Worm (Caenorhabditis elegans): ENCODE measurements around the gene fbxa-116.

The fbxa-116 gene

ce11 chrV:20192102-20192880 lies 3.6 kb upstream of the fbxa-116 start, which contains the start of the genes fbxa-115 and Y113G7B.27:
Gene fbxa-115 (minus strand): TSS chrV:20192152.
Gene Y113G7B.27 (plus strand): TSS chrV:20192830.
- TF ChIP-seq ztf-22 (GFP tag; optimal IDR thresholded peaks at IDR 0.05): no peak
- no peak for TF ChIP-seq sptf-2 (GFP tag; optimal IDR thresholded peaks at IDR 0.05)
- TF ChIP-seq egl-18 (GFP tag; IDR thresholded peaks at IDR 0.05): no peak
- TF ChIP-seq hmg-1.2 (GFP tag; IDR thresholded peaks at IDR 0.05): no peak
- no peak for TF ChIP-seq zim-3 (tag; optimal IDR thresholded peaks at IDR 0.05)
- TF ChIP-seq hsf-1 (GFP tag; IDR thresholded peaks at IDR 0.05): no peak
- no peak for TF ChIP-seq nhr-90 (tag; optimal IDR thresholded peaks at IDR 0.05)
- TF ChIP-seq C17E4.6 (GFP tag; IDR thresholded peaks at IDR 0.05): no peak
- no peak for TF ChIP-seq snpc-3.4 (tag; optimal IDR thresholded peaks at IDR 0.05)
- no peak for TF ChIP-seq ets-4 (GFP tag; optimal IDR thresholded peaks at IDR 0.05)
- no peak for TF ChIP-seq nhr-120 (GFP tag; IDR thresholded peaks at IDR 0.05)
- TF ChIP-seq F33H1.4 (GFP tag; IDR thresholded peaks at IDR 0.05): no peak
- no peak for TF ChIP-seq K11D2.4 (GFP tag; IDR thresholded peaks at IDR 0.05)
- no peak for TF ChIP-seq ceh-40 (GFP tag; IDR thresholded peaks at IDR 0.05)
- TF ChIP-seq nhr-27 (tag; optimal IDR thresholded peaks at IDR 0.05): no peak
- no peak for TF ChIP-seq nfya-2 (GFP tag; IDR thresholded peaks at IDR 0.05)
- no peak for TF ChIP-seq unc-130 (GFP tag; optimal IDR thresholded peaks at IDR 0.05)
- no peak for TF ChIP-seq ZK185.1 (tag; optimal IDR thresholded peaks at IDR 0.05; ENCODE audit: poor library complexity, severe bottlenecking)
- TF ChIP-seq F23B12.7 (tag; optimal IDR thresholded peaks at IDR 0.05; ENCODE audit: insufficient read depth): no peak

DNA sequence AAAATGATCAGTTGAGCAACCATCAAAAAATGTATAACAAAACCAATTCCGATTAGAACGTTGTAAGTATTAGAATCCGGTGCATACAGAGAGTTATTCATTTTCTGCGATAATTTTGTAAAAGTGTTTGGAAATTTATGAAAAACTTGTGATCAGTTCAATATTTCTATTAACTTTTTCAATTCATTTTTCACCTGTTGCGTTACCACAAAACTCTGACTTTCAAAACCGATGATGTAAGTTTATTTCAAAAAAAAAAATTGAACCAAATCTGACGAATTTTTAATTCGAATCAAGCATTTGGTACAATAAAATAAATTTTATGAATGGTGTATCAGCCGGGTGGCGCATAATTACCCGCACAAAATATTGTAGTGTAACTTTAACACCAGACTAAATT lies 2.1 kb downstream of the fbxa-116 start, which contains the start of gene srz-16:
Gene srz-16 (minus strand): TSS at position 101 of the 400 bp plus-strand sequence.
- TF ChIP-seq ztf-3 (GFP tag; optimal IDR thresholded peaks at IDR 0.05) (no peak), Y56A3A.18 (GFP tag; IDR thresholded peaks at IDR 0.05) (no peak), ccch-3 (GFP tag; optimal IDR thresholded peaks at IDR 0.05) (no peak), C06A6.2 (GFP tag; conservative IDR thresholded peaks at IDR 0.05) (no peak), lin-35 (GFP tag; optimal IDR thresholded peaks at IDR 0.05) (no peak), F52B5.7 (tag; optimal IDR thresholded peaks at IDR 0.05) (no peak), rpc-1 (optimal IDR thresholded peaks at IDR 0.05) (no peak), rpc-1 (tag; optimal IDR thresholded peaks at IDR 0.05) (no peak), ZK185.1 (tag; optimal IDR thresholded peaks at IDR 0.05; ENCODE audit: poor library complexity, severe bottlenecking) (no peak), aptf-2 (GFP tag; conservative IDR thresholded peaks at IDR 0.05) (no peak)

- TF ChIP-seq sdz-38 (tag; optimal IDR thresholded peaks at IDR 0.05) (no peak), akir-1 (GFP tag; optimal IDR thresholded peaks at IDR 0.05) (no peak), B0261.1 (tag; optimal IDR thresholded peaks at IDR 0.05) (no peak), lir-1 (GFP tag; conservative IDR thresholded peaks at IDR 0.05) (no peak), F52B5.7 (tag; optimal IDR thresholded peaks at IDR 0.05) (no peak), bed-2 (GFP tag; IDR thresholded peaks at IDR 0.05) (no peak), pbrm-1 (GFP tag; IDR thresholded peaks at IDR 0.05) (no peak), him-1 (tag; optimal IDR thresholded peaks at IDR 0.05) (no peak), ceh-79 (tag; optimal IDR thresholded peaks at IDR 0.05) (no peak), snpc-3.4 (tag; optimal IDR thresholded peaks at IDR 0.05) (no peak), D2030.7 (GFP tag; IDR thresholded peaks at IDR 0.05) (no peak), unc-130 (GFP tag; optimal IDR thresholded peaks at IDR 0.05) (no peak)
Measured at ce11 chrV:20182311-20182710, 6.4 kb downstream of the fbxa-116 start.
